Fruit fly (Drosophila melanogaster) whole organism, embryonic: ENCODE measurements around the gene CG18480.

Experiments
- Aef1 ChIP-seq: fragments of 200-800 bp; sonication (Bioruptor generic); IDR thresholded peaks from 3 replicates; pipeline ENCODE4 v1.3.6; 2022; ENCODE audit warnings: missing biosample characterization, missing genetic modification characterization
- CG10321 ChIP-seq: fragments of 200-800 bp; sonication (Bioruptor generic); IDR thresholded peaks from 2 replicates; pipeline ENCODE4 v1.3.6; 2022; ENCODE audit warnings: missing biosample characterization, missing genetic modification characterization
- CG11695 ChIP-seq: fragments of 200-800 bp; sonication (Bioruptor generic); IDR thresholded peaks from 3 replicates; pipeline ENCODE4 v1.3.6; 2022; ENCODE audit warnings: missing biosample characterization, missing genetic modification characterization
- CG12219 ChIP-seq: fragments of 200-800 bp; sonication (Bioruptor generic); optimal IDR thresholded peaks from 3 replicates; lab custom pipeline; 2018; ENCODE audit warnings: missing biosample characterization, mild to moderate bottlenecking, missing genetic modification characterization
- CG14050 ChIP-seq: fragments of 200-800 bp; sonication (Bioruptor generic); IDR thresholded peaks from 3 replicates; pipeline ENCODE4 v1.3.6; 2022; ENCODE audit warnings: missing biosample characterization, missing genetic modification characterization
- CG14667 ChIP-seq: fragments of 200-800 bp; sonication (Bioruptor generic); IDR thresholded peaks from 2 replicates; pipeline ENCODE4 v1.3.6; 2022; ENCODE audit warnings: missing biosample characterization, missing genetic modification characterization
- CG15011 ChIP-seq: fragments of 200-800 bp; sonication (Bioruptor generic); optimal IDR thresholded peaks from 3 replicates; lab custom pipeline; 2018; ENCODE audit warnings: missing biosample characterization, mild to moderate bottlenecking, missing genetic modification characterization
- CG2875 ChIP-seq: fragments of 200-800 bp; sonication (Bioruptor generic); optimal IDR thresholded peaks from 2 replicates; lab custom pipeline; 2017; ENCODE audit warnings: missing biosample characterization, mild to moderate bottlenecking, missing genetic modification characterization, missing genetic modification reagents
- CG34422 ChIP-seq: fragments of 200-800 bp; sonication (Bioruptor generic); IDR thresholded peaks from 3 replicates; pipeline ENCODE4 v1.3.6; 2022; ENCODE audit warnings: missing biosample characterization, missing genetic modification characterization
- CG4617 ChIP-seq: fragments of 200-800 bp; sonication (Bioruptor generic); optimal IDR thresholded peaks from 3 replicates; lab custom pipeline; 2016; ENCODE audit warnings: missing biosample characterization, missing genetic modification characterization, borderline replicate concordance
- CG4730 ChIP-seq: fragments of 200-800 bp; sonication (Bioruptor generic); IDR thresholded peaks from 2 replicates; pipeline ENCODE4 v1.3.6; 2022; ENCODE audit warnings: missing biosample characterization, missing genetic modification characterization
- CG6175 ChIP-seq: fragments of 200-800 bp; sonication (Bioruptor generic); IDR thresholded peaks from 3 replicates; pipeline ENCODE4 v1.3.6; 2022; ENCODE audit warnings: missing biosample characterization, missing genetic modification characterization
- CG8388 ChIP-seq: fragments of 200-800 bp; sonication (Bioruptor generic); optimal IDR thresholded peaks from 2 replicates; lab custom pipeline; 2019; ENCODE audit warnings: missing biosample characterization, mild to moderate bottlenecking, missing genetic modification characterization, moderate library complexity
- CG9797 ChIP-seq: fragments of 200-800 bp; sonication (Bioruptor generic); optimal IDR thresholded peaks from 3 replicates; lab custom pipeline; 2018; ENCODE audit warnings: missing biosample characterization, mild to moderate bottlenecking, missing genetic modification characterization
- Dek ChIP-seq: fragments of 200-800 bp; sonication (Bioruptor generic); optimal IDR thresholded peaks from 3 replicates; lab custom pipeline; 2019; ENCODE audit warnings: missing biosample characterization, mild to moderate bottlenecking, missing genetic modification characterization, moderate library complexity
- Dip3 ChIP-seq: fragments of 200-800 bp; sonication (Bioruptor generic); optimal IDR thresholded peaks from 3 replicates; lab custom pipeline; 2016; ENCODE audit warnings: missing biosample characterization, missing genetic modification characterization
- Eip74EF ChIP-seq, 2 experiments: fragments of 200-800 bp in 1 of 2; fragments of >200 bp in 1 of 2; sonication (Bioruptor generic) in 1 of 2; optimal IDR thresholded peaks; 2 replicates each; lab custom pipeline; 2017 to 2019; ENCODE audit warnings: missing biosample characterization in 2 of 2, missing genetic modification characterization in 2 of 2, mild to moderate bottlenecking in 1 of 2, moderate library complexity in 1 of 2
- Fer3 ChIP-seq: fragments of 200-800 bp; sonication (Bioruptor generic); optimal IDR thresholded peaks from 2 replicates; lab custom pipeline; 2018; ENCODE audit warnings: missing biosample characterization, mild to moderate bottlenecking, missing genetic modification characterization, moderate library complexity
- Gug ChIP-seq: fragments of 200-800 bp; sonication (Bioruptor generic); IDR thresholded peaks from 4 replicates; pipeline ENCODE4 v1.3.6; 2022; ENCODE audit warnings: missing biosample characterization, missing genetic modification characterization
- Hand ChIP-seq: fragments of 200-800 bp; sonication (Bioruptor generic); optimal IDR thresholded peaks from 2 replicates; lab custom pipeline; 2017; ENCODE audit warnings: mild to moderate bottlenecking, missing biosample characterization, missing genetic modification reagents, missing genetic modification characterization
- Hr51 ChIP-seq, 2 experiments: fragments of 200-800 bp; sonication (Bioruptor generic); optimal IDR thresholded peaks; 2 replicates in 1 of 2; 3 replicates in 1 of 2; lab custom pipeline; 2016 to 2018; ENCODE audit warnings: missing biosample characterization in 2 of 2, missing genetic modification characterization in 2 of 2, mild to moderate bottlenecking in 1 of 2, moderate library complexity in 1 of 2
- Oli ChIP-seq: fragments of 200-800 bp; sonication (Bioruptor generic); optimal IDR thresholded peaks from 2 replicates; lab custom pipeline; 2018; ENCODE audit warnings: missing biosample characterization, mild to moderate bottlenecking, missing genetic modification characterization, moderate library complexity
- PHDP ChIP-seq: fragments of 200-800 bp; sonication (Bioruptor generic); optimal IDR thresholded peaks from 3 replicates; lab custom pipeline; 2018; ENCODE audit warnings: missing biosample characterization, mild to moderate bottlenecking, missing genetic modification characterization, moderate library complexity
- Pdp1 ChIP-seq, 2 experiments: fragments of 200-800 bp; sonication (Bioruptor generic); optimal IDR thresholded peaks; 3 replicates each; lab custom pipeline; 2016; ENCODE audit warnings: missing biosample characterization in 2 of 2, missing genetic modification characterization in 2 of 2, mild to moderate bottlenecking in 1 of 2, moderate library complexity in 1 of 2
- Trl ChIP-seq, 3 experiments: fragments of >200 bp in 2 of 3; fragments of 200-800 bp in 1 of 3; sonication (Bioruptor generic) in 1 of 3; optimal IDR thresholded peaks; 2 replicates in 1 of 3; 3 replicates in 2 of 3; lab custom pipeline; 2016 to 2017; ENCODE audit warnings: missing biosample characterization in 1 of 3, missing genetic modification characterization in 1 of 3
- Vsx1 ChIP-seq: fragments of 200-800 bp; sonication (Bioruptor generic); optimal IDR thresholded peaks from 2 replicates; lab custom pipeline; 2017; ENCODE audit warnings: missing biosample characterization, mild to moderate bottlenecking, missing genetic modification characterization, missing genetic modification reagents
- Xbp1 ChIP-seq: fragments of 200-800 bp; sonication (Bioruptor generic); optimal IDR thresholded peaks from 3 replicates; lab custom pipeline; 2016; ENCODE audit warnings: missing biosample characterization, mild to moderate bottlenecking, missing genetic modification characterization
- abd-A ChIP-seq: fragments of 200-800 bp; sonication (Bioruptor generic); optimal IDR thresholded peaks from 3 replicates; lab custom pipeline; 2019; ENCODE audit warnings: missing biosample characterization, mild to moderate bottlenecking, missing genetic modification characterization, moderate library complexity
- ase ChIP-seq: fragments of 200-800 bp; sonication (Bioruptor generic); IDR thresholded peaks from 3 replicates; pipeline ENCODE4 v1.3.6; 2022; ENCODE audit warnings: missing biosample characterization, missing genetic modification characterization
- az2 ChIP-seq: fragments of 200-800 bp; sonication (Bioruptor generic); optimal IDR thresholded peaks from 3 replicates; lab custom pipeline; 2016; ENCODE audit warnings: missing biosample characterization, missing genetic modification characterization
- chif ChIP-seq, 2 experiments: fragments of 200-800 bp; sonication (Bioruptor generic); optimal IDR thresholded peaks; 3 replicates each; lab custom pipeline; 2016; ENCODE audit warnings: missing biosample characterization in 2 of 2, missing genetic modification characterization in 2 of 2
- emc ChIP-seq: fragments of 200-800 bp; sonication (Bioruptor generic); optimal IDR thresholded peaks from 2 replicates; lab custom pipeline; 2016; ENCODE audit warnings: missing biosample characterization, missing genetic modification characterization
- eyg ChIP-seq: fragments of 200-800 bp; sonication (Bioruptor generic); optimal IDR thresholded peaks from 3 replicates; lab custom pipeline; 2016; ENCODE audit warnings: missing biosample characterization, missing genetic modification characterization
- gce ChIP-seq: fragments of 200-800 bp; sonication (Bioruptor generic); IDR thresholded peaks from 3 replicates; pipeline ENCODE4 v1.3.6; 2022; ENCODE audit warnings: missing biosample characterization, missing genetic modification characterization
- gro ChIP-seq: fragments of 200-800 bp; sonication (Bioruptor generic); optimal IDR thresholded peaks from 2 replicates; lab custom pipeline; 2016; ENCODE audit warnings: missing biosample characterization, missing genetic modification characterization
- hkb ChIP-seq, 2 experiments: fragments of 200-800 bp in 1 of 2; fragments of >200 bp in 1 of 2; sonication (Bioruptor generic) in 1 of 2; IDR thresholded peaks in 1 of 2; optimal IDR thresholded peaks in 1 of 2; 2 replicates each; pipeline versions ENCODE4 v1.3.6 to Lab custom; 2017 to 2022; ENCODE audit warnings: missing biosample characterization in 1 of 2, missing genetic modification characterization in 1 of 2
- kah ChIP-seq: fragments of 200-800 bp; sonication (Bioruptor generic); optimal IDR thresholded peaks from 2 replicates; lab custom pipeline; 2018; ENCODE audit warnings: missing biosample characterization, mild to moderate bottlenecking, missing genetic modification characterization
- lmd ChIP-seq: fragments of 200-800 bp; sonication (Bioruptor generic); IDR thresholded peaks from 2 replicates; pipeline ENCODE4 v1.3.6; 2022; ENCODE audit warnings: missing biosample characterization, missing genetic modification characterization
- nau ChIP-seq: fragments of 200-800 bp; sonication (Bioruptor generic); optimal IDR thresholded peaks from 3 replicates; lab custom pipeline; 2017; ENCODE audit warnings: missing biosample characterization, mild to moderate bottlenecking, missing genetic modification characterization, missing genetic modification reagents
- oc ChIP-seq: fragments of 200-800 bp; sonication (Bioruptor generic); optimal IDR thresholded peaks from 2 replicates; lab custom pipeline; 2018; ENCODE audit warnings: missing biosample characterization, mild to moderate bottlenecking, missing genetic modification characterization, moderate library complexity
- onecut ChIP-seq: fragments of 200-800 bp; sonication (Bioruptor generic); IDR thresholded peaks from 2 replicates; pipeline ENCODE4 v1.3.6; 2022; ENCODE audit warnings: missing biosample characterization, missing genetic modification characterization
- otp ChIP-seq: fragments of 200-800 bp; sonication (Bioruptor generic); IDR thresholded peaks from 3 replicates; pipeline ENCODE4, ENCODE4 v1.3.6; 2022; ENCODE audit warnings: missing biosample characterization, missing genetic modification characterization
- pros ChIP-seq: fragments of 200-800 bp; sonication (Bioruptor generic); optimal IDR thresholded peaks from 3 replicates; lab custom pipeline; 2019; ENCODE audit warnings: missing biosample characterization, mild to moderate bottlenecking, missing genetic modification characterization, moderate library complexity
- tna ChIP-seq: fragments of 200-800 bp; sonication (Bioruptor generic); IDR thresholded peaks from 2 replicates; pipeline ENCODE4 v1.3.6; 2022; ENCODE audit warnings: missing biosample characterization, missing genetic modification characterization; ENCODE audit not compliant: partially characterized antibody
- ttk ChIP-seq: fragments of 200-800 bp; sonication (Bioruptor generic); IDR thresholded peaks from 2 replicates; pipeline ENCODE4 v2.1.2; 2022; ENCODE audit warnings: missing biosample characterization, missing genetic modification characterization
- twi ChIP-seq: fragments of 200-800 bp; optimal IDR thresholded peaks from 2 replicates; lab custom pipeline; 2019; ENCODE audit warnings: missing biosample characterization, mild to moderate bottlenecking, missing genetic modification characterization, moderate library complexity
- zf30C ChIP-seq: fragments of 200-800 bp; sonication (Bioruptor generic); optimal IDR thresholded peaks from 3 replicates; lab custom pipeline; 2018; ENCODE audit warnings: missing biosample characterization, mild to moderate bottlenecking, missing genetic modification characterization
- zfh1 ChIP-seq: fragments of 200-800 bp; sonication (Bioruptor generic); IDR thresholded peaks from 3 replicates; pipeline ENCODE4 v1.3.6; 2022; ENCODE audit warnings: missing biosample characterization, missing genetic modification characterization

CG18480 gene

DNA sequence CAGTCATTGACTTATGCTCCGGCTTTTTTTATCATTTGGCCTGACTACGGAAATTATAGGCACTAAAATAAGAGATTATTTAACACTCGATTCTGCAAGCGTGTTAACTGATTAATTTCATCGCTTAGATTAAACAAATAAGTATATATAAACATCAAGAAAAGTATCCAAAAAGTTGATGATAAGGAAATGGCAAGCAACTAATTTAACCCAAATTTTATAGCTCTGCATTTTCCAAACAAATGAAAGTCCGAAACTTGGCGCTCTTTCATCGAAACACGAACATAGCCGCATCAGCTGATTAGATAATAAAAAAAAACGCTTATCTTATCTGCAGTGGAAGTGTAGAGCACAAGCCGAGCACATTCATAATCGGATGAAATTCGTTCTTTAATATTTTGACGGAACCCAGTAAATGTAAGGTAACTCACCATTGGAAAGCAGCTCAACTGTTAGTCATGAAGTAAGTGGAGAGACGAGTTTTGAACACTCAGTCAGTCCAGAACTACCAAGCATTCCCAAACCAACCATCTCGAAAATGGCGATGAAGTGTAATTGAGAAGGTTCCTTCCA lies at the start of gene CG18480 (continued):
- TF ChIP-seq Pdp1 (GFP tag; optimal IDR thresholded peaks at IDR 0.05; lab: Kevin White, UChicago): peak in 1 of 2 experiments; percentile 31
- TF ChIP-seq hkb (optimal IDR thresholded peaks at IDR 0.05; lab: Kevin White, UChicago): no peak
- TF ChIP-seq hkb (GFP tag; IDR thresholded peaks at IDR 0.05; lab: Robert Waterston, UW): no peak
- no peak for TF ChIP-seq CG8388 (GFP tag; lab: Kevin White, UChicago)
- TF ChIP-seq ttk: 0 out of 2 replicates have a peak, but pooled peaks have one; percentile 20
- peak; percentile 37; the same call in 1 of the 2 replicates for TF ChIP-seq lmd (GFP tag; lab: Robert Waterston, UW)
- TF ChIP-seq az2 (GFP tag; lab: Kevin White, UChicago): peak; percentile 46
- TF ChIP-seq eyg (GFP tag; lab: Kevin White, UChicago): no peak
- no peak for TF ChIP-seq kah (GFP tag; lab: Kevin White, UChicago)
- TF ChIP-seq CG4730 (GFP tag; lab: Robert Waterston, UW): no peak
- no peak for TF ChIP-seq zfh1 (GFP tag; lab: Robert Waterston, UW)
- TF ChIP-seq gce: 0 out of 3 replicates have a peak, but pooled peaks have one; percentile 32
- peak; percentile 50 for TF ChIP-seq Xbp1 (GFP tag; lab: Kevin White, UChicago)
- no peak for TF ChIP-seq gro (GFP tag; lab: Kevin White, UChicago)
- TF ChIP-seq Eip74EF (GFP tag; optimal IDR thresholded peaks at IDR 0.05; lab: Kevin White, UChicago): no peak
- TF ChIP-seq Vsx1 (GFP tag; lab: Kevin White, UChicago): no peak
- TF ChIP-seq oc (tag; lab: Kevin White, UChicago): no peak
- TF ChIP-seq onecut (GFP tag; lab: Robert Waterston, UW): peak; percentile 46; the same call in 1 of the 2 replicates
- TF ChIP-seq CG9797 (GFP tag; lab: Kevin White, UChicago): no peak
- no peak for TF ChIP-seq CG2875
- peak; percentile 42 for TF ChIP-seq Fer3 (tag; lab: Kevin White, UChicago)
- no peak for TF ChIP-seq Aef1 (GFP tag; lab: Robert Waterston, UW)
- no peak for TF ChIP-seq CG10321
- TF ChIP-seq chif (GFP tag; optimal IDR thresholded peaks at IDR 0.05; lab: Kevin White, UChicago): peak; percentile 21 to 27
- TF ChIP-seq CG14667 (GFP tag; lab: Robert Waterston, UW): 0 out of 2 replicates have a peak, but pooled peaks have one; percentile 12
- no peak for TF ChIP-seq CG14050
- TF ChIP-seq CG4617 (GFP tag; lab: Kevin White, UChicago): no peak
- no peak for TF ChIP-seq CG15011
- peak; percentile 11 to 36 for TF ChIP-seq Hr51 (GFP tag; optimal IDR thresholded peaks at IDR 0.05; lab: Kevin White, UChicago)
- no peak for TF ChIP-seq emc (GFP tag; lab: Kevin White, UChicago)
- TF ChIP-seq CG34422 (GFP tag; lab: Robert Waterston, UW): no peak
- no peak for TF ChIP-seq twi (tag; lab: Kevin White, UChicago)
- no peak for TF ChIP-seq zf30C
- TF ChIP-seq abd-A (tag; lab: Kevin White, UChicago): no peak
- TF ChIP-seq CG12219 (GFP tag; lab: Kevin White, UChicago): peak; percentile 41
- TF ChIP-seq PHDP: no peak
- no peak; the same call in 3 of the 4 replicates for TF ChIP-seq Gug (GFP tag; lab: Robert Waterston, UW)
- TF ChIP-seq ase (GFP tag; lab: Robert Waterston, UW): peak; percentile 41; the same call in 1 of the 3 replicates
- TF ChIP-seq pros (GFP tag; lab: Kevin White, UChicago): no peak
- no peak for TF ChIP-seq Dek
- peak; percentile 42 for TF ChIP-seq Dip3 (GFP tag; lab: Kevin White, UChicago)
- TF ChIP-seq CG11695 (GFP tag; lab: Robert Waterston, UW): peak; percentile 56; the same call in 2 of the 3 replicates
- TF ChIP-seq Oli: no peak
- no peak for TF ChIP-seq nau (GFP tag; lab: Kevin White, UChicago)
- no peak for TF ChIP-seq Trl (optimal IDR thresholded peaks at IDR 0.05; lab: Kevin White, UChicago)
- TF ChIP-seq Trl (GFP tag; optimal IDR thresholded peaks at IDR 0.05; lab: Kevin White, UChicago): peak; percentile 45
- TF ChIP-seq CG6175 (GFP tag; lab: Robert Waterston, UW): no peak
- no peak for TF ChIP-seq tna
- TF ChIP-seq Hand (GFP tag; lab: Kevin White, UChicago): peak; percentile 18
- TF ChIP-seq otp (GFP tag; lab: Robert Waterston, UW): 0 out of 3 replicates have a peak, but pooled peaks have one; percentile 45
